Worm (Caenorhabditis elegans): ENCODE data around the gene acdh-2.

- TF ChIP-seq flt-1 (GFP tag; IDR thresholded peaks at IDR 0.05), result no peak
- no peak for TF ChIP-seq klf-2 (GFP tag; conservative IDR thresholded peaks at IDR 0.05)
- TF ChIP-seq ztf-23 (GFP tag; IDR thresholded peaks at IDR 0.05), result no peak
These were observed 5.6 kb downstream of the acdh-2 start, which contains the start of gene C17C3.24 for ce11 chrII:5541685-5542084.
